4 fruit fly cellular contexts compared by ENCODE assay signal in the genomic region with DNA sequence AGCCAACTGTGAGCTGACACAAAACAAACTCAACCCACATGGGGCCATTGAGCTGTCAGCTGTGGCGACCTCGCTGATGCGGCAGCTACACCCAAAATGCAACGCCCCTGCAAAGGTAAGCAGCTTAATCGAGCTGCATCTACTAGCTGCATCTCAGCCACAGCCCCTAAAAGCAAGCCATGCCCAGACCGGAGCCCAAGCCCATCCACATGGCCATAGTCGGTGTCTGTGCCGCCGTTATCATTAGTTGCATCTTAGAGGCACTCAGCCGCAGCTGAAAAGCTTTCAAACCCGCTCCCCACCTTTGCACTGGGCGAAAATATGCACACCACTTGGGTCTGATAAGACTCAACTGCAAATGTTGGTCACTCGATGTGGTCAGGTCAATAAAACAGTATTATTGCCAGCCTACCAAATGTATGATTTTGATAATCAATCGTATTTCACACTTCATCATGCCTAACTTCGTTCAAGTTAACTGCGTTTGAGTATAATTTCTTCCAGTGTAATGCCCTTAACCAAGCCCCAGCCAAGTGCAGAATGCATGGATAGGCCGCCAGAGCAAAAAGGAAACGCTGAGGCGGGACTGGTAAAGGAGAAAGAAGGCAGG.
TF ChIP-seq lines count a peak whose summit lies in the region.

No protein-coding gene starts in this region.

- TF ChIP-seq CTCF in whole organism, embryonic (GFP tag; optimal IDR thresholded peaks at IDR 0.05; lab: Kevin White, UChicago): no peak

TF ChIP-seq in whole organism, embryonic, 481 proteins besides CTCF, POLR2A, EP300 and RAD21 (continues in another document):
- TF ChIP-seq Doc3 (GFP tag; IDR thresholded peaks at IDR 0.05; lab: Robert Waterston, UW; ENCODE audit: partially characterized antibody) (no peak), sc (optimal IDR thresholded peaks at IDR 0.05; lab: Kevin White, UChicago) (no peak), sc (GFP tag; optimal IDR thresholded peaks at IDR 0.05; lab: Kevin White, UChicago) (peak; percentile 48), GATAe (GFP tag; conservative IDR thresholded peaks at IDR 0.05; lab: Robert Waterston, UW) (no peak), D19B (GFP tag; optimal IDR thresholded peaks at IDR 0.05; lab: Kevin White, UChicago) (no peak), D (optimal IDR thresholded peaks at IDR 0.05; lab: Kevin White, UChicago) (peak; percentile 7), D (GFP tag; optimal IDR thresholded peaks at IDR 0.05; lab: Kevin White, UChicago) (peak; percentile 58), CG14710 (tag; optimal IDR thresholded peaks at IDR 0.05; lab: Kevin White, UChicago) (peak; percentile 63), org-1 (GFP tag; optimal IDR thresholded peaks at IDR 0.05; lab: Kevin White, UChicago) (peak; percentile 46), CG8388 (GFP tag; optimal IDR thresholded peaks at IDR 0.05; lab: Kevin White, UChicago) (peak; percentile 62), hbn (GFP tag; IDR thresholded peaks at IDR 0.05; lab: Robert Waterston, UW; ENCODE audit: partially characterized antibody) (no peak), tgo (GFP tag; IDR thresholded peaks at IDR 0.05; lab: Robert Waterston, UW) (peak; percentile 46; the same call in 2 of the 3 replicates), btn (GFP tag; optimal IDR thresholded peaks at IDR 0.05; lab: Kevin White, UChicago) (peak; percentile 39), CG18599 (GFP tag; optimal IDR thresholded peaks at IDR 0.05; lab: Kevin White, UChicago) (peak; percentile 45), scrt (GFP tag; optimal IDR thresholded peaks at IDR 0.05; lab: Kevin White, UChicago) (no peak), CG6813 (GFP tag; optimal IDR thresholded peaks at IDR 0.05; lab: Kevin White, UChicago) (no peak), zfh1 (GFP tag; IDR thresholded peaks at IDR 0.05; lab: Robert Waterston, UW) (peak; percentile 74), HLH4C (GFP tag; IDR thresholded peaks at IDR 0.05; lab: Robert Waterston, UW; ENCODE audit: partially characterized antibody) (no peak), Tbp (GFP tag; optimal IDR thresholded peaks at IDR 0.05; lab: Kevin White, UChicago) (no peak), sens (GFP tag; lab: Kevin White, UChicago) (peak; percentile 91), Hmx (GFP tag; optimal IDR thresholded peaks at IDR 0.05; lab: Kevin White, UChicago) (no peak)

TF ChIP-seq in whole organism, prepupa, 60 proteins besides CTCF, POLR2A, EP300 and RAD21 (continues in another document):
- peak; percentile 41 for TF ChIP-seq Gug (GFP tag; IDR thresholded peaks at IDR 0.05; lab: Robert Waterston, UW)
- peak; percentile 57 for TF ChIP-seq CG4318 (GFP tag; optimal IDR thresholded peaks at IDR 0.05; lab: Kevin White, UChicago)
- peak; percentile 50 for TF ChIP-seq Sox15 (GFP tag; optimal IDR thresholded peaks at IDR 0.05; lab: Kevin White, UChicago)
- peak; percentile 79 for TF ChIP-seq CG3919 (GFP tag; optimal IDR thresholded peaks at IDR 0.05; lab: Kevin White, UChicago)
- TF ChIP-seq CG3032 (tag; optimal IDR thresholded peaks at IDR 0.05; lab: Kevin White, UChicago): peak; percentile 65
- peak; percentile 85 for TF ChIP-seq CG6163 (GFP tag; IDR thresholded peaks at IDR 0.05; lab: Robert Waterston, UW)
- peak; percentile 35 for TF ChIP-seq CG31627 (GFP tag; optimal IDR thresholded peaks at IDR 0.05; lab: Kevin White, UChicago)
- TF ChIP-seq Hr38 (GFP tag; optimal IDR thresholded peaks at IDR 0.05; lab: Kevin White, UChicago): no peak
- TF ChIP-seq vri (GFP tag; optimal IDR thresholded peaks at IDR 0.05; lab: Kevin White, UChicago): no peak
- TF ChIP-seq achi (GFP tag; optimal IDR thresholded peaks at IDR 0.05; lab: Kevin White, UChicago): peak; percentile 64
- peak; percentile 73 for TF ChIP-seq CG1621 (tag; optimal IDR thresholded peaks at IDR 0.05; lab: Kevin White, UChicago)
- TF ChIP-seq Smox (GFP tag; optimal IDR thresholded peaks at IDR 0.05; lab: Kevin White, UChicago): peak; percentile 9
- TF ChIP-seq CG34406 (GFP tag; optimal IDR thresholded peaks at IDR 0.05; lab: Kevin White, UChicago): no peak
- TF ChIP-seq CG9139 (GFP tag; optimal IDR thresholded peaks at IDR 0.05; lab: Kevin White, UChicago): peak; percentile 11
- peak; percentile 22 for TF ChIP-seq Sox102F (GFP tag; optimal IDR thresholded peaks at IDR 0.05; lab: Kevin White, UChicago)
- TF ChIP-seq Hr4 (GFP tag; optimal IDR thresholded peaks at IDR 0.05; lab: Kevin White, UChicago): peak; percentile 61
- TF ChIP-seq CG8319 (GFP tag; optimal IDR thresholded peaks at IDR 0.05; lab: Kevin White, UChicago): peak; percentile 31
- peak; percentile 58 for TF ChIP-seq CG15336 (GFP tag; IDR thresholded peaks at IDR 0.05; lab: Robert Waterston, UW)
- TF ChIP-seq Eip75B (GFP tag; optimal IDR thresholded peaks at IDR 0.05; lab: Kevin White, UChicago): peak; percentile 63
- TF ChIP-seq CG6276 (GFP tag; optimal IDR thresholded peaks at IDR 0.05; lab: Kevin White, UChicago): peak; percentile 60
- TF ChIP-seq pdm3 (GFP tag; optimal IDR thresholded peaks at IDR 0.05; lab: Kevin White, UChicago): peak; percentile 69
- TF ChIP-seq fkh (GFP tag; optimal IDR thresholded peaks at IDR 0.05; lab: Kevin White, UChicago): no peak

TF ChIP-seq in whole organism, pupa, 21 proteins besides CTCF, POLR2A, EP300 and RAD21:
- TF ChIP-seq fd96Ca (GFP tag; IDR thresholded peaks at IDR 0.05; lab: Robert Waterston, UW): peak; percentile 71
- peak; percentile 77 for TF ChIP-seq CG15710 (tag; optimal IDR thresholded peaks at IDR 0.05; lab: Kevin White, UChicago)
- peak; percentile 80 for TF ChIP-seq CG8301 (tag; optimal IDR thresholded peaks at IDR 0.05; lab: Kevin White, UChicago)
- TF ChIP-seq gl (tag; optimal IDR thresholded peaks at IDR 0.05; lab: Kevin White, UChicago): peak; percentile 56
- peak; percentile 47 for TF ChIP-seq Pif1B (GFP tag; optimal IDR thresholded peaks at IDR 0.05; lab: Kevin White, UChicago)
- peak; percentile 45 for TF ChIP-seq D1 (tag; optimal IDR thresholded peaks at IDR 0.05; lab: Kevin White, UChicago)
- peak; percentile 85 for TF ChIP-seq CG14655 (GFP tag; optimal IDR thresholded peaks at IDR 0.05; lab: Kevin White, UChicago)
- TF ChIP-seq CG12605 (GFP tag; IDR thresholded peaks at IDR 0.05; lab: Robert Waterston, UW): peak; percentile 60
- peak; percentile 79 for TF ChIP-seq CG17806 (tag; optimal IDR thresholded peaks at IDR 0.05; lab: Kevin White, UChicago)
- peak; percentile 72 for TF ChIP-seq CG34367 (tag; optimal IDR thresholded peaks at IDR 0.05; lab: Kevin White, UChicago)
- TF ChIP-seq Ets98B (GFP tag; IDR thresholded peaks at IDR 0.05; lab: Robert Waterston, UW): no peak
- peak; percentile 39; the same call in 1 of the 2 replicates for TF ChIP-seq CG32121 (GFP tag; IDR thresholded peaks at IDR 0.05; lab: Robert Waterston, UW)
- TF ChIP-seq CG8159 (tag; optimal IDR thresholded peaks at IDR 0.05; lab: Kevin White, UChicago): peak; percentile 78
- TF ChIP-seq rn (GFP tag; IDR thresholded peaks at IDR 0.05; lab: Robert Waterston, UW): no peak
- no peak for TF ChIP-seq CG10348 (GFP tag; IDR thresholded peaks at IDR 0.05; lab: Robert Waterston, UW)
- TF ChIP-seq Pif1A (GFP tag; optimal IDR thresholded peaks at IDR 0.05; lab: Kevin White, UChicago): peak; percentile 74
- TF ChIP-seq CG9948 (tag; optimal IDR thresholded peaks at IDR 0.05; lab: Kevin White, UChicago): peak; percentile 81
- TF ChIP-seq CG4496 (GFP tag; IDR thresholded peaks at IDR 0.05; lab: Robert Waterston, UW): peak; percentile 76
- TF ChIP-seq Snoo (tag; optimal IDR thresholded peaks at IDR 0.05; lab: Kevin White, UChicago): peak; percentile 13
- TF ChIP-seq EcR (GFP tag; optimal IDR thresholded peaks at IDR 0.05; lab: Kevin White, UChicago): no peak
- peak; percentile 27 for TF ChIP-seq CG13204 (GFP tag; optimal IDR thresholded peaks at IDR 0.05; lab: Kevin White, UChicago)

TF ChIP-seq in whole organism, wandering third instar larva, 38 proteins besides CTCF, POLR2A, EP300 and RAD21:
- TF ChIP-seq CG9705 (GFP tag; optimal IDR thresholded peaks at IDR 0.05; lab: Kevin White, UChicago) (no peak), brk (GFP tag; optimal IDR thresholded peaks at IDR 0.05; lab: Kevin White, UChicago) (no peak), OdsH (GFP tag; optimal IDR thresholded peaks at IDR 0.05; lab: Kevin White, UChicago) (peak; percentile 9), foxo (GFP tag; optimal IDR thresholded peaks at IDR 0.05; lab: Kevin White, UChicago) (peak in 1 of 2 experiments; percentile 34), rgr (GFP tag; optimal IDR thresholded peaks at IDR 0.05; lab: Kevin White, UChicago) (peak; percentile 27), ey (GFP tag; optimal IDR thresholded peaks at IDR 0.05; lab: Kevin White, UChicago) (peak; percentile 25), fru (GFP tag; optimal IDR thresholded peaks at IDR 0.05; lab: Kevin White, UChicago) (peak; percentile 17), br (GFP tag; optimal IDR thresholded peaks at IDR 0.05; lab: Kevin White, UChicago) (peak; percentile 10), h (GFP tag; optimal IDR thresholded peaks at IDR 0.05; lab: Kevin White, UChicago) (peak; percentile 35), sv (GFP tag; optimal IDR thresholded peaks at IDR 0.05; lab: Kevin White, UChicago) (peak; percentile 14), dsf (GFP tag; optimal IDR thresholded peaks at IDR 0.05; lab: Kevin White, UChicago; ENCODE audit: borderline replicate concordance) (no peak), CrebA (GFP tag; optimal IDR thresholded peaks at IDR 0.05; lab: Kevin White, UChicago; ENCODE audit: borderline replicate concordance) (no peak), psq (GFP tag; optimal IDR thresholded peaks at IDR 0.05; lab: Kevin White, UChicago) (peak; percentile 1), jim (GFP tag; optimal IDR thresholded peaks at IDR 0.05; lab: Kevin White, UChicago) (no peak), dl (GFP tag; optimal IDR thresholded peaks at IDR 0.05; lab: Kevin White, UChicago; ENCODE audit: insufficient read depth in 1 of 2, partially characterized antibody in 2 of 2) (no peak), Hnf4 (GFP tag; optimal IDR thresholded peaks at IDR 0.05; lab: Kevin White, UChicago) (no peak)
